Worm (Caenorhabditis elegans) whole organism, L1 larva: Measurements from ENCODE around the gene msd-4.

Source experiments
- ceh-88 ChIP-seq: fragments of 200-800 bp; sonication (Bioruptor generic); IDR thresholded peaks from 2 replicates; pipeline ENCODE4 v1.3.6; 2022; ENCODE audit warnings: missing genetic modification characterization, missing compliant biosample characterization
- unc-130 ChIP-seq: fragments of 150-350 bp; optimal IDR thresholded peaks from 2 replicates; lab custom pipeline; 2017; ENCODE audit warnings: missing biosample characterization, missing genetic modification characterization, inconsistent platforms

- TF ChIP-seq ceh-88 (GFP tag; lab: Robert Waterston, UW): no peak
- TF ChIP-seq unc-130 (tag; lab: Kevin White, UChicago): no peak
These were observed 18.7 kb upstream of the msd-4 start, which contains the start of gene clec-6 for ce11 chrIII:4887291-4887690.
